Fruit fly (Drosophila melanogaster) whole organism, embryonic: Measurements from ENCODE around the gene CG34417.
A peak's percentile ranks its signal among the peaks of the same experiment; 100 is the strongest.

ENCODE experiments used
- CG11093 ChIP-seq: fragments of 200-800 bp; sonication (Bioruptor generic); IDR thresholded peaks from 3 replicates; pipeline ENCODE4 v1.3.6; 2022; ENCODE audit warnings: missing biosample characterization, missing genetic modification characterization
- CG11695 ChIP-seq: fragments of 200-800 bp; sonication (Bioruptor generic); IDR thresholded peaks from 3 replicates; pipeline ENCODE4 v1.3.6; 2022; ENCODE audit warnings: missing biosample characterization, missing genetic modification characterization
- CG11696 ChIP-seq: fragments of 200-800 bp; sonication (Bioruptor generic); IDR thresholded peaks from 2 replicates; pipeline ENCODE4 v1.3.6; 2022; ENCODE audit warnings: missing biosample characterization, missing genetic modification characterization
- CG14441 ChIP-seq: fragments of 200-800 bp; sonication (Bioruptor generic); IDR thresholded peaks from 2 replicates; pipeline ENCODE4 v1.3.6; 2022; ENCODE audit warnings: missing biosample characterization, missing genetic modification characterization
- CG1529 ChIP-seq: fragments of 200-800 bp; sonication (Bioruptor generic); optimal IDR thresholded peaks from 3 replicates; lab custom pipeline; 2018; ENCODE audit warnings: missing biosample characterization, missing genetic modification characterization
- CG1603 ChIP-seq: fragments of 200-800 bp; sonication (Bioruptor generic); optimal IDR thresholded peaks from 2 replicates; lab custom pipeline; 2019; ENCODE audit warnings: missing biosample characterization, mild to moderate bottlenecking, missing genetic modification characterization, moderate library complexity
- CG17328 ChIP-seq: fragments of 200-800 bp; sonication (Bioruptor generic); IDR thresholded peaks from 2 replicates; pipeline ENCODE4 v1.3.6; 2022; ENCODE audit warnings: missing biosample characterization, missing genetic modification characterization
- CG2199 ChIP-seq: fragments of 200-800 bp; sonication (Bioruptor generic); IDR thresholded peaks from 3 replicates; pipeline ENCODE4 v1.3.6; 2022; ENCODE audit warnings: missing biosample characterization, missing genetic modification characterization
- CG31224 ChIP-seq: fragments of 200-800 bp; sonication (Bioruptor generic); IDR thresholded peaks from 2 replicates; pipeline ENCODE4 v1.3.6; 2022; ENCODE audit warnings: missing biosample characterization, missing genetic modification characterization
- CG4360 ChIP-seq: fragments of 200-800 bp; sonication (Bioruptor generic); IDR thresholded peaks from 2 replicates; pipeline ENCODE4 v1.3.6; 2022; ENCODE audit warnings: missing biosample characterization, missing genetic modification characterization
- CG5245 ChIP-seq: fragments of 200-800 bp; sonication (Bioruptor generic); optimal IDR thresholded peaks from 3 replicates; lab custom pipeline; 2016; ENCODE audit warnings: missing biosample characterization, missing genetic modification characterization
- CG6272 ChIP-seq: fragments of 200-800 bp; sonication (Bioruptor generic); IDR thresholded peaks from 2 replicates; pipeline ENCODE4 v1.3.6; 2022; ENCODE audit warnings: missing biosample characterization, missing genetic modification characterization
- CG6854 ChIP-seq: fragments of 200-800 bp; sonication (Bioruptor generic); optimal IDR thresholded peaks from 3 replicates; lab custom pipeline; 2017; ENCODE audit warnings: missing biosample characterization, mild to moderate bottlenecking, missing genetic modification characterization
- CG8290 ChIP-seq, 3 experiments: fragments of 200-800 bp; sonication (Bioruptor generic); optimal IDR thresholded peaks; 2 replicates each; lab custom pipeline; 2016 to 2019; ENCODE audit warnings: missing biosample characterization in 3 of 3, missing genetic modification characterization in 3 of 3, mild to moderate bottlenecking in 2 of 3, moderate library complexity in 1 of 3
- CG8765 ChIP-seq: fragments of 200-800 bp; sonication (Bioruptor generic); IDR thresholded peaks from 2 replicates; pipeline ENCODE4 v1.3.6; 2022; ENCODE audit warnings: missing biosample characterization, missing genetic modification characterization
- CG9727 ChIP-seq: fragments of 200-800 bp; sonication (Bioruptor generic); optimal IDR thresholded peaks from 3 replicates; lab custom pipeline; 2017; ENCODE audit warnings: missing biosample characterization, mild to moderate bottlenecking, missing genetic modification characterization
- HmgD ChIP-seq: fragments of 200-800 bp; sonication (Bioruptor generic); optimal IDR thresholded peaks from 3 replicates; lab custom pipeline; 2016; ENCODE audit warnings: missing biosample characterization, missing genetic modification characterization
- Jarid2 ChIP-seq: fragments of 200-800 bp; sonication (Bioruptor generic); optimal IDR thresholded peaks from 3 replicates; lab custom pipeline; 2017; ENCODE audit warnings: mild to moderate bottlenecking, missing biosample characterization, missing genetic modification reagents, missing genetic modification characterization
- Med ChIP-seq: fragments of 200-800 bp; sonication (Bioruptor generic); peaks from one replicate; lab custom pipeline; 2016; ENCODE audit warnings: missing biosample characterization, missing genetic modification characterization, mild to moderate bottlenecking, inconsistent platforms, moderate library complexity
- Myb ChIP-seq: fragments of 200-800 bp; sonication (Bioruptor generic); optimal IDR thresholded peaks from 2 replicates; lab custom pipeline; 2016; ENCODE audit warnings: missing biosample characterization, missing genetic modification characterization
- Optix ChIP-seq: fragments of 200-800 bp; sonication (Bioruptor generic); IDR thresholded peaks from 3 replicates; pipeline ENCODE4 v1.3.6; 2022; ENCODE audit warnings: missing biosample characterization, missing genetic modification characterization
- Ptx1 ChIP-seq: fragments of 200-800 bp; sonication (Bioruptor generic); IDR thresholded peaks from 2 replicates; pipeline ENCODE4 v1.3.6; 2022; ENCODE audit warnings: missing biosample characterization, missing genetic modification characterization
- Trl ChIP-seq, 3 experiments: fragments of >200 bp in 2 of 3; fragments of 200-800 bp in 1 of 3; sonication (Bioruptor generic) in 1 of 3; optimal IDR thresholded peaks; 2 replicates in 1 of 3; 3 replicates in 2 of 3; lab custom pipeline; 2016 to 2017; ENCODE audit warnings: missing biosample characterization in 1 of 3, missing genetic modification characterization in 1 of 3
- YL-1 ChIP-seq: fragments of 200-800 bp; sonication (Bioruptor generic); optimal IDR thresholded peaks from 3 replicates; lab custom pipeline; 2017; ENCODE audit warnings: missing biosample characterization, mild to moderate bottlenecking, missing genetic modification characterization
- bcd ChIP-seq: fragments of 200-800 bp; sonication (Bioruptor generic); optimal IDR thresholded peaks from 2 replicates; lab custom pipeline; 2017; ENCODE audit warnings: missing biosample characterization, mild to moderate bottlenecking, missing genetic modification characterization
- bsh ChIP-seq, 2 experiments: fragments of 200-800 bp; sonication (Bioruptor generic); optimal IDR thresholded peaks; 2 replicates each; lab custom pipeline; 2017 to 2018; ENCODE audit warnings: mild to moderate bottlenecking in 2 of 2, missing biosample characterization in 2 of 2, missing genetic modification characterization in 2 of 2, moderate library complexity in 1 of 2
- chm ChIP-seq: fragments of 200-800 bp; sonication (Bioruptor generic); IDR thresholded peaks from 2 replicates; pipeline ENCODE4 v1.3.6; 2022; ENCODE audit warnings: missing biosample characterization, missing genetic modification characterization
- da ChIP-seq: fragments of 200-800 bp; sonication (Bioruptor generic); optimal IDR thresholded peaks from 2 replicates; lab custom pipeline; 2016; ENCODE audit warnings: missing biosample characterization, missing genetic modification characterization
- dm ChIP-seq: fragments of 200-800 bp; sonication (Bioruptor generic); optimal IDR thresholded peaks from 3 replicates; lab custom pipeline; 2016; ENCODE audit warnings: missing biosample characterization, missing genetic modification characterization
- dpn ChIP-seq, 2 experiments: fragments of 200-800 bp; sonication (Bioruptor generic); optimal IDR thresholded peaks; 3 replicates each; lab custom pipeline; 2016; ENCODE audit warnings: missing biosample characterization in 2 of 2, missing genetic modification characterization in 2 of 2
- dysf ChIP-seq: fragments of 200-800 bp; sonication (Bioruptor generic); IDR thresholded peaks from 3 replicates; pipeline ENCODE4 v1.3.6; 2022; ENCODE audit warnings: missing biosample characterization, missing genetic modification characterization
- ems ChIP-seq: fragments of 200-800 bp; sonication (Bioruptor generic); optimal IDR thresholded peaks from 3 replicates; lab custom pipeline; 2016; ENCODE audit warnings: missing biosample characterization, missing genetic modification characterization
- ftz-f1 ChIP-seq: fragments of 200-800 bp; sonication (Bioruptor generic); optimal IDR thresholded peaks from 2 replicates; lab custom pipeline; 2016; ENCODE audit warnings: missing biosample characterization, missing genetic modification characterization
- gem ChIP-seq: fragments of 200-800 bp; sonication (Bioruptor generic); optimal IDR thresholded peaks from 2 replicates; lab custom pipeline; 2019; ENCODE audit warnings: missing biosample characterization, mild to moderate bottlenecking, missing genetic modification characterization, moderate library complexity
- grau ChIP-seq: fragments of 200-800 bp; optimal IDR thresholded peaks from 3 replicates; lab custom pipeline; 2019; ENCODE audit warnings: missing biosample characterization, mild to moderate bottlenecking, missing genetic modification characterization, moderate library complexity
- gsb-n ChIP-seq: fragments of 200-800 bp; sonication (Bioruptor generic); optimal IDR thresholded peaks from 3 replicates; lab custom pipeline; 2018; ENCODE audit warnings: missing biosample characterization, mild to moderate bottlenecking, missing genetic modification characterization
- otp ChIP-seq: fragments of 200-800 bp; sonication (Bioruptor generic); IDR thresholded peaks from 3 replicates; pipeline ENCODE4, ENCODE4 v1.3.6; 2022; ENCODE audit warnings: missing biosample characterization, missing genetic modification characterization
- pan ChIP-seq, 4 experiments: fragments of >200 bp in 3 of 4; fragments of 200-800 bp in 1 of 4; sonication (Bioruptor generic) in 1 of 4; optimal IDR thresholded peaks in 3 of 4; IDR thresholded peaks in 1 of 4; 2 replicates each; pipeline versions ENCODE4 v1.3.6 to Lab custom; 2017 to 2022; ENCODE audit warnings: missing biosample characterization in 2 of 4, missing genetic modification characterization in 2 of 4, mixed read lengths in 1 of 4
- prd ChIP-seq, 3 experiments: fragments of >200 bp in 2 of 3; fragments of 200-800 bp in 1 of 3; sonication (Bioruptor generic) in 1 of 3; optimal IDR thresholded peaks in 2 of 3; IDR thresholded peaks in 1 of 3; 2 replicates in 2 of 3; 3 replicates in 1 of 3; pipeline versions ENCODE4 v1.3.6 to Lab custom; 2017 to 2022; ENCODE audit warnings: missing biosample characterization in 1 of 3, missing genetic modification characterization in 1 of 3
- pros ChIP-seq: fragments of 200-800 bp; sonication (Bioruptor generic); optimal IDR thresholded peaks from 3 replicates; lab custom pipeline; 2019; ENCODE audit warnings: missing biosample characterization, mild to moderate bottlenecking, missing genetic modification characterization, moderate library complexity
- scrt ChIP-seq: fragments of 200-800 bp; sonication (Bioruptor generic); optimal IDR thresholded peaks from 2 replicates; lab custom pipeline; 2018; ENCODE audit warnings: missing biosample characterization, mild to moderate bottlenecking, missing genetic modification characterization, moderate library complexity
- sisA ChIP-seq: fragments of 200-800 bp; sonication (Bioruptor generic); IDR thresholded peaks from 2 replicates; pipeline ENCODE4 v1.3.6; 2022; ENCODE audit warnings: missing biosample characterization, missing genetic modification characterization
- slbo ChIP-seq: fragments of 200-800 bp; sonication (Bioruptor generic); IDR thresholded peaks from 2 replicates; pipeline ENCODE4 v1.3.6; 2022; ENCODE audit warnings: missing biosample characterization, missing genetic modification characterization
- sqz ChIP-seq: fragments of 200-800 bp; sonication (Bioruptor generic); optimal IDR thresholded peaks from 3 replicates; lab custom pipeline; 2018; ENCODE audit warnings: missing biosample characterization, mild to moderate bottlenecking, missing genetic modification characterization
- stc ChIP-seq: fragments of 200-800 bp; sonication (Bioruptor generic); IDR thresholded peaks from 2 replicates; pipeline ENCODE4 v1.3.6; 2022; ENCODE audit warnings: missing biosample characterization, missing genetic modification characterization
- tin ChIP-seq: fragments of 200-800 bp; sonication (Bioruptor generic); optimal IDR thresholded peaks from 3 replicates; lab custom pipeline; 2016; ENCODE audit warnings: missing biosample characterization, missing genetic modification characterization
- vvl ChIP-seq: fragments of 200-800 bp; sonication (Bioruptor generic); IDR thresholded peaks from 2 replicates; pipeline ENCODE4 v1.3.6; 2022; ENCODE audit warnings: missing biosample characterization, missing genetic modification characterization
- zfh1 ChIP-seq: fragments of 200-800 bp; sonication (Bioruptor generic); IDR thresholded peaks from 3 replicates; pipeline ENCODE4 v1.3.6; 2022; ENCODE audit warnings: missing biosample characterization, missing genetic modification characterization

The CG34417 gene

dm6 chrX:6599880-6600279 is 59.3 kb downstream of the CG34417 start, which contains the start of gene pigs (continued):
- TF ChIP-seq CG8290 (GFP tag; optimal IDR thresholded peaks at IDR 0.05; lab: Kevin White, UChicago) (no peak), CG8290 (tag; optimal IDR thresholded peaks at IDR 0.05; lab: Kevin White, UChicago) (peak in 1 of 2 experiments; percentile 24), da (no peak), sisA (GFP tag; lab: Robert Waterston, UW) (no peak), sqz (peak; percentile 65), ftz-f1 (GFP tag; lab: Kevin White, UChicago) (no peak), grau (tag; lab: Kevin White, UChicago) (peak; percentile 9), Jarid2 (GFP tag; lab: Kevin White, UChicago) (peak; percentile 91), CG31224 (no peak), pan (optimal IDR thresholded peaks at IDR 0.05; lab: Kevin White, UChicago) (no peak), pan (GFP tag; optimal IDR thresholded peaks at IDR 0.05 in 1 of 2, IDR thresholded peaks at IDR 0.05 in 1 of 2) (peak in 1 of 2 experiments; percentile 13), CG11093 (no peak), otp (GFP tag; lab: Robert Waterston, UW) (peak; percentile 32; the same call in 1 of the 3 replicates), Trl (optimal IDR thresholded peaks at IDR 0.05; lab: Kevin White, UChicago) (peak; percentile 22 to 51), Trl (GFP tag; optimal IDR thresholded peaks at IDR 0.05; lab: Kevin White, UChicago) (no peak), ems (GFP tag; lab: Kevin White, UChicago) (no peak), Myb (GFP tag; lab: Kevin White, UChicago) (peak; percentile 24), chm (GFP tag; lab: Robert Waterston, UW) (peak; percentile 86), CG6854 (no peak), CG2199 (peak; percentile 77), CG1603 (tag; lab: Kevin White, UChicago) (peak; percentile 8), gsb-n (tag; lab: Kevin White, UChicago) (peak; percentile 8), HmgD (GFP tag; lab: Kevin White, UChicago) (no peak)

DNA sequence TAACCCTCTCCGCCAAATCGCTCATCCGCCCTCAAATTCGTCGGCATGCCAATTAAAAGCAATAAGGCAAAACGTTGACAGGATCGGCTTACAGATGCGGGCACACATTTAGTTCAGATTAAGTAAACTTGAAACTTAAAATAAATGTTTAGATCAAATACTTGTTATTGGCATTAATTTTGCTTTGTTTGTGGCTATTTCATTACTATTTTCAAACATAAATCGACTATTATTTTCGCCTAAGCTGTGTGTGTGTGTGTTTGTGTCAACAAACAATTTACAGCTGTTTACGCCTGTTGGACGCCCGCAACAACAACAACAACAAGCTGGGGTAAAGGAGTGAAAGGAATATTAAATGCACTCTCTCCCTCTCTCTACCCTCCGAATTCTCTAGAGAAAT is 60.6 kb downstream of the CG34417 start:
- TF ChIP-seq zfh1 (GFP tag; lab: Robert Waterston, UW) (0 out of 3 replicates have a peak, but pooled peaks have one; percentile 36), CG11695 (GFP tag; lab: Robert Waterston, UW) (peak; percentile 56), tin (GFP tag; lab: Kevin White, UChicago) (peak; percentile 3), dm (GFP tag; lab: Kevin White, UChicago) (no peak), dpn (GFP tag; optimal IDR thresholded peaks at IDR 0.05; lab: Kevin White, UChicago) (peak in 1 of 2 experiments; percentile 7), bsh (GFP tag; optimal IDR thresholded peaks at IDR 0.05; lab: Kevin White, UChicago) (peak in 1 of 2 experiments; percentile 27), CG5245 (no peak), CG9727 (GFP tag; lab: Kevin White, UChicago) (no peak), pros (GFP tag; lab: Kevin White, UChicago) (no peak), dysf (GFP tag; lab: Robert Waterston, UW) (0 out of 3 replicates have a peak, but pooled peaks have one; percentile 21), pan (optimal IDR thresholded peaks at IDR 0.05; lab: Kevin White, UChicago) (no peak), pan (GFP tag; optimal IDR thresholded peaks at IDR 0.05 in 1 of 2, IDR thresholded peaks at IDR 0.05 in 1 of 2) (peak in 1 of 2 experiments; percentile 40), CG4360 (GFP tag; lab: Robert Waterston, UW) (peak; percentile 78), bcd (GFP tag; lab: Kevin White, UChicago) (peak; percentile 1), slbo (GFP tag; lab: Robert Waterston, UW) (0 out of 2 replicates have a peak, but pooled peaks have one; percentile 23), prd (optimal IDR thresholded peaks at IDR 0.05; lab: Kevin White, UChicago) (no peak), prd (GFP tag; IDR thresholded peaks at IDR 0.05; lab: Robert Waterston, UW) (peak; percentile 53; the same call in 1 of the 3 replicates), CG1529 (GFP tag; lab: Kevin White, UChicago) (peak; percentile 2), CG6272 (no peak), CG8765 (GFP tag; lab: Robert Waterston, UW) (no peak), stc (GFP tag; lab: Robert Waterston, UW) (0 out of 2 replicates have a peak, but pooled peaks have one; percentile 17), CG11696 (GFP tag; lab: Robert Waterston, UW) (peak; percentile 80), scrt (peak; percentile 66), Ptx1 (GFP tag; lab: Robert Waterston, UW) (peak; percentile 10; the same call in 1 of the 2 replicates), Med (GFP tag; lab: Kevin White, UChicago) (peak; percentile 70), gem (tag; lab: Kevin White, UChicago) (peak; percentile 24), CG1603 (tag; lab: Kevin White, UChicago) (peak; percentile 36), CG17328 (GFP tag; lab: Robert Waterston, UW) (0 out of 2 replicates have a peak, but pooled peaks have one; percentile 27), CG14441 (peak; percentile 40; the same call in 1 of the 2 replicates), YL-1 (GFP tag; lab: Kevin White, UChicago) (no peak), Optix (no peak), vvl (GFP tag; lab: Robert Waterston, UW) (0 out of 2 replicates have a peak, but pooled peaks have one; percentile 36)
